Fruit fly (Drosophila melanogaster) S2 (cell line): ENCODE data around the gene zf30C.

Source experiments
- CG8478 ChIP-seq: fragments of >200 bp; optimal IDR thresholded peaks from 2 replicates; lab custom pipeline; 2018
- CTCF ChIP-seq, 2 experiments: fragments of >200 bp; optimal IDR thresholded peaks; 2 replicates each; lab custom pipeline; 2018

zf30C gene

DNA sequence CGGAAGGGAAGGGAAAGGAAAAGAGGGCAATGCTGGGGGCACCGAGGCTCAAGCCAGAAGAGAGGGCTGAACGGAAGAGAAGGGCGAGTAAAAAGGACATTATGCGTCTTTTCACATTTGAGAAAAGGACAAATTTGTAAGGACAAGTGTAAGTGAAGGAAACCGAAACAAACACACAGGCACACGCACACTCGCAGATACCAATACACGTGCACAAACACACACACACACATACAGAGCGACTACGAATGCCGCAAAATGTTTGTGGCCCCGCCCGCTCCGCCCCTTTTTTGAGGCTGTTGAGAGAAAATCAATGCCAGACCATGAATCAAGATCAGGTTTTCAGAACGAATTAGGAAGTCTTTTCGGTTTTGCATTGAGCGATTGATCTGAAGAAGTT is 4.8 kb upstream of the zf30C start:
- TF ChIP-seq CG8478 (no peak), CTCF (optimal IDR thresholded peaks at IDR 0.05; lab: Kevin White, UChicago) (no peak)

- TF ChIP-seq CTCF (optimal IDR thresholded peaks at IDR 0.05; lab: Kevin White, UChicago) = no peak
- TF ChIP-seq CG8478 = no peak
Observed at dm6 chr2L:9754817-9755216, 3.3 kb upstream of the zf30C start.

- TF ChIP-seq CG8478 = no peak
- TF ChIP-seq CTCF (optimal IDR thresholded peaks at IDR 0.05; lab: Kevin White, UChicago) = no peak
Observed at dm6 chr2L:9758856-9759255, 714 bp downstream of the zf30C start.

dm6 chr2L:9763212-9763869 is 5.2 kb downstream of the zf30C start, which contains the start of the genes Taf11 and und:
Taf11 (minus strand) TSS chr2L:9763262.
und (plus strand) TSS chr2L:9763369.
- TF ChIP-seq CTCF (optimal IDR thresholded peaks at IDR 0.05; lab: Kevin White, UChicago) = no peak
- TF ChIP-seq CG8478 = no peak

- TF ChIP-seq CTCF (optimal IDR thresholded peaks at IDR 0.05; lab: Kevin White, UChicago) (no peak), CG8478 (no peak)
Observed at dm6 chr2L:9766758-9767157, 8.6 kb downstream of the zf30C start, which contains the start of gene CG4017. CG4017 (plus strand) TSS chr2L:9767058.

DNA sequence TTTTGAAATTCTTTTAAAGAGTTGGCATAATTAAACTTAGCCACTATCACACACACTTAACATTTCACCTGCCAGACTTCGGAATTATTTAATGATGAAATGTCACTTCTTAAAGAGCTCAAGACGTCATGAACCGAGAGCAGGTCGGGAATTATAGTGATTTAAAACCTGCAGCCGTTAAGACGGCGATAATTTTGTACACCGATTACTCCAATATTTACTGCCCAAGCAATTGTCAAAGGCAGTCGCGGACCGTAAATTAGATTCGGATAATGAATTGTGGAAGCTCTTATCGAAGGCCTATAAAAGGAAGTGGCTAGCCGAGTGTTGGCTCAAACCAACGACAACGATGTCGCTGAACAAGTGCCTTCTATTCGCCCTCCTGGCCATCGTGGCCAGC is 10.6 kb downstream of the zf30C start, which contains the start of gene CG17633:
TSS of gene CG17633 (plus strand) at position 326 of the 400 bp plus-strand sequence.
- no peak for TF ChIP-seq CG8478
- no peak for TF ChIP-seq CTCF (optimal IDR thresholded peaks at IDR 0.05; lab: Kevin White, UChicago)

- TF ChIP-seq CG8478 (no peak), CTCF (optimal IDR thresholded peaks at IDR 0.05; lab: Kevin White, UChicago) (no peak)
Observed at dm6 chr2L:9770896-9771295, 12.8 kb downstream of the zf30C start, which contains the start of gene ppk18. ppk18 (minus strand) TSS chr2L:9770996.

DNA sequence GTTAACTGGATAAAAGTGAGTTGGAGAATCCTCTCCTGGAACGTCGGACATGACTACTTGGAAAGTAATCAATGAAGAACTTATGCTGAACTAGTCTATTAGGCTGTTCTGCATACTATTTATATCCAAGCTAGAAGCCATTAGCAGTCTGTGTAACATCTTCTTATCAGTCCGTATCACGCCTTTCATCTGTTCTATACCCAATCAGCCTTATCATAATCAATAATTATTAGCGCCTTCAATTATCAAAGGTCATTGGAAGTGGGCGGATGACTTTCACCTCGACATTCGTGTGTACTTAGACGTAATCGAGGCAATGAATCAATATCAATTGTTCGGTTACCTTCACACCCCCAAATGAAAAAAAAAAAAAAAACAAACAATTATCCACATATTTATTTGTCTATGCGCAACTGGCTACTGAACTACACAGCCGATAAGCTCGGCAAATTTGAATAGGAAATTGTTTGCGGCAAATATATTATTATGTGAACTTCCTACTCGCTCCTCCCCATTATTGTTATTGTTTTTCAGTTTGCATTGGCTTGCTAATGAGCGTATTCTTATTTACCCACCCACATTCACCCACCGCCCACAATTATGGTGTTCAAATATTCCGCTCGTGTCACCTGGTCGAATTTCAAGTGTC is 17.0 kb downstream of the zf30C start, which contains the start of the genes ppk11 and ppk16:
TSS of gene ppk11 (minus strand) at position 51 of the 649 bp plus-strand sequence.
TSS of gene ppk16 (minus strand) at position 51 of the 649 bp plus-strand sequence.
- TF ChIP-seq CTCF (optimal IDR thresholded peaks at IDR 0.05; lab: Kevin White, UChicago) (no peak), CG8478 (no peak)

DNA sequence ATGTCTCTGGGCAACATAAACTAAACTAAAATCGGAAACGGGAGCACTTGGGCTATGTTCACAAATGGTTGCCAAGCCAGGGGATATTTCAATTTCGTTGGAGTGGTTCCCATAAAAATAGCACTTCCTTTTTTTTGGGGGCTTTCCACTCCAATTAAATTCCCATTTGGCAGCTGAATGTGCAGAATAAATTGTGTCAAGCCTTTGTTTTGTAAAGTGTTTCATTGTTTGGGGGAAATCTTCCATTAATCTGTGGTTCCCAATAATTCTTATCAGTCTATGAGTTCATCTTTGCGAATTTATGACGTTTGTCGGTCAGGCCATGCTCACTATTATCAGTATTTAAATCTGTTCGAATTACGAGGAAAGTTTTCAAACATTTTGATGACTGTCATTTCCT is 19.8 kb downstream of the zf30C start:
- no peak for TF ChIP-seq CTCF (optimal IDR thresholded peaks at IDR 0.05; lab: Kevin White, UChicago)
- TF ChIP-seq CG8478 = no peak

DNA sequence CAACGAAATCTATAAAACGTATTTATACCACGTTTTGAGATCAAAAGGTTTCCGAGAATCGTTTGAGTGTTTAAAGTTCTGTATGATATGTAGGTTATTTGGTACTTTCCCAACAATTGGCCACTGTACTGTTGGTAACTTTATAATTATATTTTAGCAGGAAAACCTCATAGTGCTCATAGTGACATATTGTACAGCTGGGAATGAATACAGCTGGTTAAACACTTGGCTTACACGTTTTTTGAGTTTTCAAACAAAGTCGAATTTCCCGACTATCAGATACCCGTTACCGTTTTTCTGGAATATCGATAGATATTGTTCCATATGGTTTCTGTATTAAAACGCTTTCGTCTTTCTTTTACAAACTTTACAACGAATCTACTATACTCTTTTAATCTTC is 20.3 kb downstream of the zf30C start:
- TF ChIP-seq CTCF (optimal IDR thresholded peaks at IDR 0.05; lab: Kevin White, UChicago) = no peak
- no peak for TF ChIP-seq CG8478

- TF ChIP-seq CTCF (optimal IDR thresholded peaks at IDR 0.05; lab: Kevin White, UChicago) (no peak), CG8478 (no peak)
Observed at dm6 chr2L:9779147-9779546, 21.0 kb downstream of the zf30C start.

DNA sequence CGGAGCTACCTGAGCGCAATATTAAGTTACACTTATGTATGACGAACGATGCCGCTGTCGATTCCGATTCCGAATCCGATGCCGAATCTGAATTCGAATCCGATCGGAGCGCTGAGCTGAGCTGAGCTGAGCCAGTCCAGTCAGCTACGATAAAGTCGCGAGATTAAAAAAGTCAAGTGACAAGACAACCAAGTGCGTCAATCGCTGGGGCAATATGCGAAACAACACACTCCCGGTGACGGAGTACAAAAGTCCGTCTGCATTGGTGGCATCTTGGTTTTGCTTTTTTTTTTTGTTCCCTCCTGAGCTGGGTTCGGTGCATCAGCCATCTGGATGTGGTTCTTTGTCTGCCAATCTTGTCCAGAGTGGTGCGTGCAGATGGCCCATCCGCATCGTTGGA is 21.6 kb downstream of the zf30C start:
- TF ChIP-seq CG8478 (no peak), CTCF (optimal IDR thresholded peaks at IDR 0.05; lab: Kevin White, UChicago) (no peak)

DNA sequence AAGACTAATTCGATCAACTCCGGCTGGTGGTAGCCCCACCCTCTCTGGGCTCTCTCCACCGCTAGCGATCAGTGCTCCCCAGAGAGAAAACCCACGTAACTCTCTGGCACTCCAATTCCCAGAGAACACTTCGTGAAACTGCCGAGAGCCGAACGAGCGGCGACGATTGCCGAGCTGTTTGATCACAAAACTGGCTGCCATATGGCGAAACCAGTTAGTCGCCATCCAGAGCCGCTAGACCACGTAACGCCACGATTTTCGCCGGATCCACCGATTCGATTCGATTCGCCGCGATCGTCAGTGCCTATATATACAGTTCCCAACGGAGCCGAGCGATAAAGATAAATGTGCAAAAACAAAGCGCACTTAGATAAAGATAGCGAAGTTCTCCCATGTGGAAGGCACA is 24.0 kb downstream of the zf30C start, which contains the start of gene IP3K1:
TSS of gene IP3K1 (plus strand) at position 209 of the 406 bp plus-strand sequence.
- no peak for TF ChIP-seq CG8478
- no peak for TF ChIP-seq CTCF (optimal IDR thresholded peaks at IDR 0.05; lab: Kevin White, UChicago)

DNA sequence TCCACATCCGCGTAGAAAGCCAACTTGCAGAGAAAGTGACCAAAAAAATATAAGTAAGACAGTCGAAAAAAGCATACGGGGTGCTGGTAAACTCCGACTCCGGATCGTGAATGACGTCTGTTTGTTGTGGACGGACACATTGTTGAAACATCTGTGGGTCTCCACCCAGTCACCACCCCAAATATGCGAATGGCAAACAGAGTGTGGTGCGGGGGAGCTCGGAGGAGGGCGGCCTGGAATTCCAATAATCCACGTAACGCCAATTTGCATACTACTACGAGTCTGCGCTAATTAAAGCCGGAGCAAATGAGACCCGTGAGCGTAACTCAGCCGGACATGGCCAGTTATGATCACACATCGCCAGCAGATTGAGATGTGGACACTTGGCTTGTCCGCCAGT is 25.0 kb downstream of the zf30C start:
- no peak for TF ChIP-seq CG8478
- TF ChIP-seq CTCF (optimal IDR thresholded peaks at IDR 0.05; lab: Kevin White, UChicago) = no peak

dm6 chr2L:9784468-9784867 is 26.3 kb downstream of the zf30C start:
- TF ChIP-seq CTCF (optimal IDR thresholded peaks at IDR 0.05; lab: Kevin White, UChicago) (no peak), CG8478 (no peak)

DNA sequence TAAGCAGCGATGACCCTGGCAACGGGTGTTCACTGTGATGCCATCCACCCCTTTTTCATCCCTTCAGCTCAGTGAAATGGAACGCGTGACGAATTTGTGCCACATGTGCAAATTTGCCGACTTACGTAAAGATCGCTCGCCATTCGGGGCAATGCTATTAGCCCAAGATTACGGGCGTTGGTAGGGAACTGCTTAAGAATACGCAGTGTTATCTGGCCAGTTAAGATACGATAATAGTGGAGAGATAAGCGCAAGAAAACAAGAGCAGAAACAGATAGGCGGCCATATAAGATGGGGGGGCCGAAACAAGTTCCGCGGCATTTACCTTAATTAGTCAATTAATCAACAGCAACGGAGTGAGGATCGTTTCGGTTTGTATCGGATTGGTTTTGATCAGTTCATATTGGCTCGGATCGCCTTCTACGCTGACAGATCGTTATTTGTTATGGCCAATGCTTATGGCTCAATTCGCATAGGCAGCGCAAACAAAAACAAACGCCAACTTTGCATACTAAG is 27.8 kb downstream of the zf30C start:
- TF ChIP-seq CTCF (optimal IDR thresholded peaks at IDR 0.05; lab: Kevin White, UChicago) = no peak
- no peak for TF ChIP-seq CG8478
